Fruit fly (Drosophila melanogaster) Kc167 (cell line): ENCODE measurements around the gene CG13108.

Experiments
- Myc ChIP-seq: fragments of >200 bp; optimal IDR thresholded peaks from 2 replicates; lab custom pipeline; 2017; ENCODE audit warnings: missing external identifiers
- Sin3A ChIP-seq: fragments of >200 bp; optimal IDR thresholded peaks from 2 replicates; lab custom pipeline; 2018; ENCODE audit warnings: missing external identifiers
- h ChIP-seq: fragments of >200 bp; optimal IDR thresholded peaks from 3 replicates; lab custom pipeline; 2018; ENCODE audit warnings: missing external identifiers
- insv ChIP-seq: fragments of >200 bp; optimal IDR thresholded peaks from 3 replicates; lab custom pipeline; 2018; ENCODE audit warnings: missing external identifiers
- psq ChIP-seq: fragments of >200 bp; optimal IDR thresholded peaks from 2 replicates; lab custom pipeline; 2017; ENCODE audit warnings: missing external identifiers
- ttk ChIP-seq: sonication (Bioruptor generic); optimal IDR thresholded peaks from 2 replicates; lab custom pipeline; 2017; ENCODE audit warnings: missing external identifiers

CG13108 gene

DNA sequence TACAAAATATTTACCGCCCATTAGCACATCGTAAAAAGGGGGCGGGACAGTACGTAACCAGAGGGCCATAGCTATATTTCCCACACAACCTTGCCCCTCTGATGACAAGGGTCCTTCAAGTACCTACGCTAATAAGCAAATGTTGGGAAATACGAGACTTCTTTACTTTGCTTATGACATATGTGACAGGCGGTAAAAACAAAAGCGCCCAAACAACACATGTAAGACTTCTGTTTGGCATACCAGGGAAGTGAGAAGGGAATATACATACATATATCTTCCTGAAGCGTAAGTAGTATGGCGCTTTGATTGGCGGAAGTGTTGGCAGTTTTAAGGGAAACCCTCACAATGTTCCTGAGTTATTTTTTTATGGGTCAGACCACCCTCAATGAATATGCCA, 18.3 kb upstream of the CG13108 start:
- TF ChIP-seq insv (lab: Kevin White, UChicago) (no peak), Myc (no peak)

DNA sequence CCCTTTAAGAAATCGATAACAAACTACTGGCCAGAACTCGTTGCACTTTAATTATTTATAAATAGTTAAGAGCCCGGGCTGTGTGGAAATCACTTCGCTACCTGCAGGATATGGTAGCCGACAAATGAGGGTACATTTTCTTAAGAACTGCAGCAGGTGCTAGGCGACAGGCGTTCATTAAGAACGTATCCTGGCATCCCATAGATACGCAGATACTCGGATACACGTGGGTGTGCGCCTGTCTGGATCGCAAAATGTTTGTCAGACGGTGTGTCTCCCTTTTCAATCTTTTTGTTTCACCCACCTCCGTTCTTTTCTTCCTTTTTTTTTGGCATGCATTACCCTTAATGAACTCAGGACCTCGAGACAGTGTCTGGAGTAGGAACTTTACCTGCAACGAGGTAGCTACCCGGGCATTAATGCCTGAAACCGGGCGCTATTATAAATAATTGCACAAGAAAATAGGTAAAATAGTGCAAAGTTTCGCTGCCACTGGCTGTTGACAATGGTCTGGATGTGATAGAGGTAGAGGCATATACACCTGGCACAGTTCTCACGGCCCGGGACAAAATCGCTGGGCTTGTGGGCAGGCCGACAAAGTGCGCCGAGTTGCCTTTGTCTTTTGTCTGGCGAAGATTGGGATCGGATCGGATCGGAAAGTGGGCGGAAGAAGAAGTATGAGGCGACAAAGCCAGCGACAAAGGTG, 17.6 kb upstream of the CG13108 start:
- TF ChIP-seq ttk (lab: Kevin White, UChicago) (no peak), h (lab: Kevin White, UChicago) (no peak), psq (no peak), Myc (no peak), insv (lab: Kevin White, UChicago) (no peak), Sin3A (no peak)

DNA sequence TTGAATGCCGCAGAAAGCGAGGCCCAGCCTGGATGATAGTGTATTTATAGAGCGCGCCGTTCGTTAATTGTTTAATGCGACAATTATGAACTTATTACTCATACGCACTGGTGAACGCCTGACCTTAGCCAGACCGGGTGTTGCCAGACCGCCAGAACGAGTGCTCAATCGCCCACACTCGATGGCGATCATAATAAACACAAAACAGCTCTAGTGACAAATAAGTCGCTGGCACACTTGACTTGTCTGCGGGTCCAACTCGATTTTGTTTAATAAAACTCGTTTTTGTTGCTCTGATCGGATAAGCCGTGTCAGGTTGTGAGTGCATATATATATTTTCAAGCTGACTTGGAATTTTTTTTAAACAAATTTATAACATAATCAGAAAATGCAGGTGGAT, 15.9 kb upstream of the CG13108 start:
- TF ChIP-seq Myc, result no peak
- TF ChIP-seq ttk (lab: Kevin White, UChicago), result no peak
- no peak for TF ChIP-seq insv (lab: Kevin White, UChicago)
- no peak for TF ChIP-seq Sin3A
- TF ChIP-seq h (lab: Kevin White, UChicago), result no peak
- no peak for TF ChIP-seq psq

DNA sequence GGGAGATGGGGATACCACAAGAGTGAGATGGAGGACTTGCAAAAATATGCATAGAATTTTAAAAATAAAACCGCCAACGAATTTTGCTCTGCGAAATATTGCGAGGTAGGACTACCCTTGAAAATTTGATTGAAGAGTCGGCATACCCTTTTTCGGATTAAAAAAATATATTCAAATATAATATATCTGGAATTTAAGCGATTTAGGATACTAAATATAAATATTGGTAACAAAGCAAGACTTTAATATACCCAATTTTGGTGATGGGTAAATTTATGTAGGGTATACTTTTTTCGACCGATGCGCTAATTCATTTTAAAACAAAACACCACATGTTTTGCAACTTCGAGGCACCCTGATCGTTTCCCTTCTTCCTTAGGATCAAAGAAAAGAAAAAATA, 14.6 kb upstream of the CG13108 start:
- no peak for TF ChIP-seq psq
- no peak for TF ChIP-seq ttk (lab: Kevin White, UChicago)
- no peak for TF ChIP-seq Myc
- TF ChIP-seq Sin3A, result no peak
- TF ChIP-seq insv (lab: Kevin White, UChicago), result no peak
- no peak for TF ChIP-seq h (lab: Kevin White, UChicago)

DNA sequence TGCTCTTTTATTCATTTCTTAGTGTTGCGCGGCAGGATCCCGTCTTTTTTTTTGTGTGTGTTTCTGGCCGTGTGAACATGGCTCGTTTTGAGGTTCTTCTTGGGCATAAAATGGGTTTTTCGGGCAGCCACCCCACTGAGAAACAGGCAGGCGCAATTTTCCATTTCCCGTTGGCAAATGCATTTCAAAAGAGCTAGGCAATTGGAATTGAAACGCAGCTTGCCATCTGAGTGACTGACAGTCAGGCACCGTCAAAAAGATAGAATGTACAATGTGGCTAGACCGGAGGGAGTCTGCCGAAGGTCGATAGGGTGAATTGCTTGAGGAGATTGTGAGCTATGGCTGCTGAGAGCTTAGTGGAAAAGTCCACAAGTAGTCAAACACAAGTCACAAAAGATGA, 13.9 kb upstream of the CG13108 start:
- no peak for TF ChIP-seq h (lab: Kevin White, UChicago)
- no peak for TF ChIP-seq insv (lab: Kevin White, UChicago)
- no peak for TF ChIP-seq psq
- no peak for TF ChIP-seq ttk (lab: Kevin White, UChicago)
- no peak for TF ChIP-seq Sin3A
- TF ChIP-seq Myc, result no peak

DNA sequence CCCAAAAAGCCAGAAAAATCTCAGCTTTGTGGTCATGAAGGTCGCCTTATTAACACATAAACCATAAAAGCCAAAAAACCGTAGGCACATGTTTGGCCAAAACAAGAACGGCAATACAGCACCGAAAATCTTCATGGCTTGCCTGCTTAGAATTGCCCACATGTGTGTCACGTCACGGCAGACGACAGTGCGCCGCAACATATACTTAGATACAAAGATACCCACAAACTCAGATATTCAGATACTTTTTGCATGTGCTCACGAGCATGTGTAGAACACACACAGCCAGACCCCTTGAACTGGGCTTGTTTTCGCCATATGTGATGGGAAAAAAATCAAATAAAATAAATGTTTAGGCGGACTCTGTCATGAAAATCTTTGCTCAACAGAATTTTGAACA, 13.2 kb upstream of the CG13108 start:
- no peak for TF ChIP-seq ttk (lab: Kevin White, UChicago)
- no peak for TF ChIP-seq h (lab: Kevin White, UChicago)
- no peak for TF ChIP-seq Myc
- no peak for TF ChIP-seq Sin3A
- no peak for TF ChIP-seq insv (lab: Kevin White, UChicago)

DNA sequence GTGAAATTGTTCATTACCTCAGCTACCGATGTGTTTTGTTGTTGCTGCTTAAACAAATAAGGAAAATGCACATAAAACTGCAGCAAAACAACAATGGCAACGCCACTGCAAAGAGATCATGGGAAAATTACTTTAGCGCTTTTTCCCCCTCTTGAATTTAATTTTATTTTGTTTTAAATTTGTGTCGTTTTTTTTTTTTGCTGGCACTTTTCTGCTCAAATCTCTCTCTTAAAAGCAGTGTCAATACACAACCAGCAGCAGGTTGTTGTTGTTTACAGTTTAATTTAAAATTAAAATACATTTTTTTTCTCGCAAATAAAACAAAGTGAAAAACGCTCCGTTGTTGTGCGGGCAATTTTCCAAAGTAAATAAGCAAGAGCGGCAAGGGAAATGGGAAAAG, 6.3 kb upstream of the CG13108 start:
- TF ChIP-seq Sin3A, result no peak
- no peak for TF ChIP-seq Myc
- no peak for TF ChIP-seq psq
- no peak for TF ChIP-seq insv (lab: Kevin White, UChicago)
- no peak for TF ChIP-seq ttk (lab: Kevin White, UChicago)
- TF ChIP-seq h (lab: Kevin White, UChicago), result no peak

DNA sequence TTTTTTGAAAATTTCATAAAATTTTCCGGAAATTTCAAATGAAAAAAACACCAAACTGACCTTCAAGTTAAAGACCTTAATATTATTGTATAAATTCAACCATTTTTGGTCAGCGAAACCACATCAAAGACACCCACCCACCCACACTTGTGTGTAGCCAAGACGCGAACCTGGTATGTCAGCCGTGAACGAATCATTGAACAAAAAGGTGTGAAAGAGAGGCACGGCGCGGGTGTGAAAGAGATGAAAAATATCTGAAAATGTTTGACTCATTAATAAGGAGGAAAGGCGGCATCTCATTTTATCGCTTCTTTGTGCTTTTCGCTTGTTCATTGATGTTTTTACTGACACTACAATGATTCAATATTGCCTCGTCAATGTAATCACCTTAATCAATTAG, 5.7 kb upstream of the CG13108 start:
- TF ChIP-seq h (lab: Kevin White, UChicago) (no peak), Myc (no peak)

DNA sequence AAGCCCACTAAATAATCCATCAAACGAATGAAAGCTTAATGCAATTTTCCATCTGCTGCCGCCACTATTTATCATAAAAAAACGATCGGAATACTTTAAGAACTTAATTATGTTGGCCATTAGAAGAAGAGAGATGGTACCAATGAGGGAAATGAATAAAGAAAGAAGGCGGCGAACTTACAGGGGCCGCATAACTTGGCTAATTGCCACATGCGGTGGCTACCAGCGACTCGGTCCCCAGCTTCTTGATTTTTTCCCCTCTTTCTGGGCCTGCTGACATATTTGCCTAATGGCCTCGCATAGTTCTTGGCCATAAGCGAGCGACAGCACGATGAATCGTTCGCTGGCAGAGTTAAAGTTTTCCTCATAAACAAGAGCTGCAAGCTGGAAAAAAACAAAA, 3.9 kb upstream of the CG13108 start:
- no peak for TF ChIP-seq h (lab: Kevin White, UChicago)

DNA sequence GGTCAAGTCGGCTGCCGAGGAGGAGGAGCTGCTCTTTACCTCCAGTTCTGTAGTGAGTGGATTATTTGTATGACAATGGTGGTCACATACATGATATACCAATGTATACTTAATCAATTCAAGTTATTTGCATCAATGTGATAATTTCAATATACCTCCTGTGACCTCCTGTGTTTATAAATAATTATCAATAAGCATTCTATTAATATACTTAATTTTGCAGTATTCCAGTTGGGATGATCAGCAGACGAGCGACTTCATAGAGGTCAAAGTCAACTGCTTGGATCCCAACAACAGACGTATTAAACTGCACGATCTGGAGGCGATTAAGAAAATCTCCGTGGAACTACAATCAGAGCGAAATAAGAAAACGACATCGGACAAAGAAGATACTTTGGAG, 762 bp downstream of the CG13108 start:
- TF ChIP-seq Myc (no peak), ttk (lab: Kevin White, UChicago) (no peak), Sin3A (no peak), h (lab: Kevin White, UChicago) (no peak), insv (lab: Kevin White, UChicago) (no peak), psq (no peak)

DNA sequence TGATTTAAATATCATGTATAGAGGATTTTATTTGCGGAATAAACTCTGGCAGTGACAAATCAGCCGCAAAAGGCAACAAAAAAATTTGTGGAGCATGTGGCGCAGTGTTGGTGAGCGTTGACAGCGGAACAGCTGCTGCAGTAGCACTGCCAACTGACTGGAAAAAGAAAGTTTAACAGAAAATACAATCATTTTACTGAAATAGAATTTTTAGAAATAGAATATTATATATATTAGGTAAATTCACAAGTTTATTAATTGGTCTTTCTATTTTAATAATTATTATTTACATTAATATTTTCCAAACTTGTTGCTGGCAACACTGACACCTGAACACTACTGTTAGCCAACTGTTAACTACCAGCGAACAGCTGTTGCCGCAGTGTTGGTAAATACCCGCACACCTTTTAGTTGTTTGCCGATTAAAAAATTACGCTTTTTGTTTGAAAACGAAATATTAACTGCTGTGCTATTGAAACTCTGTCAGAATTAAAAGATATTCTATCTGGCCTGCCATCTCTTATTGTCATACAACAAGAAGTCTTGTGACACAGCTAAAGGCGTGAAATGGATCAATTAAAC, 2.5 kb downstream of the CG13108 start, which contains the start of the genes CG9586 and tai:
Gene CG9586 (minus strand): TSS at position 116 of the 582 bp plus-strand sequence.
Gene tai (plus strand): TSS at position 380 of the 582 bp plus-strand sequence.
- TF ChIP-seq Sin3A (no peak), ttk (lab: Kevin White, UChicago) (no peak), psq (no peak), Myc (no peak), h (lab: Kevin White, UChicago) (no peak)

DNA sequence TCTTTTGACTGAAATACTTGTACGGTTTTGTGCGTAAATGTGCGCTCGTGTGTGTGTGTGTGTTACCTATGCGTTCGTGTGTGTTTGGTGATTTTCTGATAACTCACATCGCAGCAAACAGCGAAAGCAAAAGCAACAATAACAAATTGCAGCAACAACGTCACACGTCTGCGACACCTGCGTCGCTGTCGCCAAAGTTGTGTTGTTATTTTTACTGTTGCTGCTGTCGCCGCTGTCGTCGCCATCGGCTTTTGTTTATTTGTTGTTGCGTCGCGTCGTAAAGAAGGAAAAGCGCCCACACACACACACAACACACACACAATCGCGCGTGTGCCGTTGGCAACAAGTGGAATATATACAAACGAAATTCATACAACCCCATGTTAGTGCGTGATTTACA, 3.0 kb downstream of the CG13108 start:
- TF ChIP-seq Sin3A, result no peak
- no peak for TF ChIP-seq Myc
- TF ChIP-seq ttk (lab: Kevin White, UChicago), result no peak
- no peak for TF ChIP-seq h (lab: Kevin White, UChicago)
- TF ChIP-seq insv (lab: Kevin White, UChicago), result no peak
- TF ChIP-seq psq, result no peak

DNA sequence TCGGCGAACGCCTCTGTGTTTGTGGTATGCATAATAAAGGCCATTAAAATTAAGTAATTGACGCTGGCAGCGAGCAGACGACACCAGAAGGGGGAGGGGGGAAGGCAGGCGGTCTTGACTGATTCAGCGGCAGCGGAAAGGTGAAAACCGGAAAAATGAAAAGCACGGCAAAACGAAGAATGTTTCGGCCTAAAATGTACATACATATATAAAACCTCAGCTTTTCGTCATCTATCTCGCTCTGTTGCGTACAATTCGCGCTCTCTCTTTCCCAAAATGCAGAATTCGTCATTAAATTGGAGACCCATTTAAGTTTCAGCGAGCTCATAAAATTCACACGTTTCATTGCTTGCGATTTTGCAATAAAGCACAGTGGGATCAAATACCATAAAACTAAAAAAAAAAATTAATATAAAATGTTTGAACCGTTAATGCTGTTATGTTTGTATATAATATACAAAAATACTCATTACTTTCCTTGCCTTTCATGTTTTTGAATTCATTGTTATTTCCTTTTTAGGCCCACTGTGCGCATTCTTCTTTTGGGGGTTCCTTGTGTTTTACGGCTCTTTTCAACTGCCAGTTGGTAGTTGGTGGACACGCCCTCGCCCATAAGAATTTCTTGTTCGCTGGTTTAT, 4.1 kb downstream of the CG13108 start:
- TF ChIP-seq psq, result no peak

DNA sequence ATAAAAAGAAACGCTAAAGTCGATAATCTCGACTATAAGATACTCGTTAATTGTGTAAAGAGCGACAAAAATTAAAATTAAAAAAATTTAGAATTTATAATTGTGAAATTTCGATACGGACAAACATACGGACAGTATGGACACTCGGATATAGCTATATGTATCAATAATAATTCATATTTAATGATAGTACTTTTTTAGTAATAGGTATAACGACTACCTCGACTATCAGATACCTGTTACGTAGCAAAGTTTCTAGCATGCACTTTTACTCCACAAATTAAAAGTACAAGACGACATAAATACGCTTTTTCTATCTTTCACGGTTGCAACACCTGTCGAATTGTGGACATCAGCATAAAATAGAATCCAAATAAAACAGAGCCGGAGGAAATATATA, 8.8 kb downstream of the CG13108 start:
- TF ChIP-seq Myc (no peak), insv (lab: Kevin White, UChicago) (no peak), h (lab: Kevin White, UChicago) (no peak), psq (no peak), ttk (lab: Kevin White, UChicago) (no peak), Sin3A (no peak)
